Fruit fly (Drosophila melanogaster): ENCODE results near the gene CG6454.

- TF ChIP-seq CG8478 (optimal IDR thresholded peaks at IDR 0.05) (no peak), pan (optimal IDR thresholded peaks at IDR 0.05) (no peak), psq (optimal IDR thresholded peaks at IDR 0.05) (no peak), Dll (optimal IDR thresholded peaks at IDR 0.05) (no peak)
Observed at dm6 chr3R:24392207-24392939, 43.4 kb downstream of the CG6454 start, which contains the start of gene CG13616.

All from whole organism.